Worm (Caenorhabditis elegans) whole organism, mixed stage, embryonic: ENCODE measurements around the gene nhr-51.

Experiments used
- blmp-1 ChIP-seq: fragments of 150-350 bp; optimal IDR thresholded peaks from 2 replicates; lab custom pipeline; 2014; ENCODE audit warnings: missing biosample characterization, missing genetic modification characterization
- ceh-39 ChIP-seq: fragments of 150-350 bp; optimal IDR thresholded peaks from 2 replicates; lab custom pipeline; 2014; ENCODE audit warnings: missing biosample characterization, missing genetic modification characterization
- ceh-83 ChIP-seq: fragments of 200-800 bp; sonication (Bioruptor generic); optimal IDR thresholded peaks from 2 replicates; lab custom pipeline; 2018; ENCODE audit warnings: mild to moderate bottlenecking, missing genetic modification characterization, missing compliant biosample characterization
- elt-3 ChIP-seq: fragments of 150-350 bp; optimal IDR thresholded peaks from 2 replicates; lab custom pipeline; 2014; ENCODE audit warnings: missing biosample characterization, missing genetic modification characterization
- lin-13 ChIP-seq: fragments of 150-350 bp; optimal IDR thresholded peaks from 2 replicates; lab custom pipeline; 2014; ENCODE audit warnings: missing biosample characterization, missing genetic modification characterization
- mep-1 ChIP-seq: fragments of 150-350 bp; optimal IDR thresholded peaks from 2 replicates; lab custom pipeline; 2017; ENCODE audit warnings: missing biosample characterization, missing genetic modification reagents, missing genetic modification characterization, inconsistent platforms
- mls-2 ChIP-seq: sonication (generic microtip); optimal IDR thresholded peaks from 2 replicates; lab custom pipeline; 2016; ENCODE audit warnings: mild to moderate bottlenecking, missing genetic modification characterization, moderate library complexity, missing compliant biosample characterization
- nhr-28 ChIP-seq: fragments of 150-350 bp; optimal IDR thresholded peaks from 2 replicates; lab custom pipeline; 2014; ENCODE audit warnings: missing biosample characterization, missing genetic modification characterization
- pha-4 ChIP-seq: fragments of 150-350 bp; optimal IDR thresholded peaks from 2 replicates; lab custom pipeline; 2018; ENCODE audit warnings: missing biosample characterization, missing genetic modification reagents, missing genetic modification characterization
- sem-2 ChIP-seq: fragments of 200-800 bp; sonication (Bioruptor generic); optimal IDR thresholded peaks from 2 replicates; lab custom pipeline; 2018; ENCODE audit warnings: mild to moderate bottlenecking, missing genetic modification characterization, missing compliant biosample characterization
- snpc-4 ChIP-seq: fragments of 150-350 bp; optimal IDR thresholded peaks from 2 replicates; lab custom pipeline; 2014; ENCODE audit warnings: missing biosample characterization, missing genetic modification characterization
- unc-62 ChIP-seq: fragments of 150-350 bp; optimal IDR thresholded peaks from 2 replicates; lab custom pipeline; 2014; ENCODE audit warnings: missing biosample characterization, missing genetic modification reagents, missing genetic modification characterization
- zip-8 ChIP-seq: fragments of 150-350 bp; optimal IDR thresholded peaks from 2 replicates; lab custom pipeline; 2014; ENCODE audit warnings: missing biosample characterization, missing genetic modification characterization

- no peak for TF ChIP-seq zip-8
- no peak for TF ChIP-seq blmp-1 (tag; lab: Kevin White, UChicago)
- TF ChIP-seq snpc-4 (tag; lab: Kevin White, UChicago), result no peak
- no peak for TF ChIP-seq nhr-28 (tag; lab: Kevin White, UChicago)
- TF ChIP-seq ceh-39 (tag; lab: Kevin White, UChicago), result no peak
- TF ChIP-seq mls-2 (tag; lab: Kevin White, UChicago), result no peak
- no peak for TF ChIP-seq elt-3 (tag; lab: Kevin White, UChicago)
- no peak for TF ChIP-seq sem-2 (GFP tag; lab: Kevin White, UChicago)
- TF ChIP-seq ceh-83 (GFP tag; lab: Kevin White, UChicago), result no peak
- no peak for TF ChIP-seq unc-62 (GFP tag; lab: Kevin White, UChicago)
- TF ChIP-seq lin-13 (tag; lab: Kevin White, UChicago), result no peak
- no peak for TF ChIP-seq pha-4
- no peak for TF ChIP-seq mep-1 (tag; lab: Kevin White, UChicago)
These were observed 19.7 kb upstream of the nhr-51 start, which contains the start of gene F53E4.2 for ce11 chrV:15654124-15654523.
